Fruit fly (Drosophila melanogaster) whole organism: ENCODE data around the gene capt.

Source experiments
- CG8478 ChIP-seq: fragments of >200 bp; optimal IDR thresholded peaks from 2 replicates; lab custom pipeline; 2018; ENCODE audit warnings: inconsistent platforms
- Dll ChIP-seq: fragments of >200 bp; optimal IDR thresholded peaks from 2 replicates; lab custom pipeline; 2017
- EcR ChIP-seq, 2 experiments: fragments of >200 bp; optimal IDR thresholded peaks; 2 replicates each; lab custom pipeline; 2017; ENCODE audit warnings: missing biosample characterization in 2 of 2, missing genetic modification characterization in 2 of 2, missing genetic modification reagents in 2 of 2
- pan ChIP-seq: fragments of >200 bp; optimal IDR thresholded peaks from 2 replicates; lab custom pipeline; 2017
- psq ChIP-seq: fragments of >200 bp; optimal IDR thresholded peaks from 2 replicates; lab custom pipeline; 2017
- usp ChIP-seq: fragments of >200 bp; optimal IDR thresholded peaks from 2 replicates; lab custom pipeline; 2017; ENCODE audit warnings: missing biosample characterization, missing genetic modification characterization, mixed read lengths

capt gene

DNA sequence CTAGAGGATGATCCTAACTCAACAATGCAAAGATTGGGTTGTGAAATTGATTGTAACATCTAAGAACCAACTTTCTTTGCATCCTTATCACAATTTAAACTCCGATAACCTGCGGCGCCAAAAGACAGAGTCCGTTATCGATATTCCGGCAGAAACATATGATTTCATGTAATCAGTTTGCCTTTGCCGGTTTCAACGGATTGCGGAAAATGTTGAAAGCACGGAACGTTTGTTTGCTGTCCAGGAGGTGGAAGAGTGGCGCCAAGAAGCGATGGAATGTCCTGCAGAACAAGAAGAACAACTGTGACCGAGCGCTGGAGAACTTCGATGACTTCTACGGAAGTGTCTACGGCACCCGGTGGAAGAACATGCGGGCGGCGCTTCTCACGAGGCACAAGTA is 10.4 kb downstream of the capt start:
- TF ChIP-seq usp (GFP tag; lab: Kevin White, UChicago) (no peak), pan (lab: Kevin White, UChicago) (no peak), CG8478 (no peak), EcR (GFP tag; optimal IDR thresholded peaks at IDR 0.05; lab: Kevin White, UChicago) (no peak), Dll (lab: Kevin White, UChicago) (no peak), psq (lab: Kevin White, UChicago) (no peak)

DNA sequence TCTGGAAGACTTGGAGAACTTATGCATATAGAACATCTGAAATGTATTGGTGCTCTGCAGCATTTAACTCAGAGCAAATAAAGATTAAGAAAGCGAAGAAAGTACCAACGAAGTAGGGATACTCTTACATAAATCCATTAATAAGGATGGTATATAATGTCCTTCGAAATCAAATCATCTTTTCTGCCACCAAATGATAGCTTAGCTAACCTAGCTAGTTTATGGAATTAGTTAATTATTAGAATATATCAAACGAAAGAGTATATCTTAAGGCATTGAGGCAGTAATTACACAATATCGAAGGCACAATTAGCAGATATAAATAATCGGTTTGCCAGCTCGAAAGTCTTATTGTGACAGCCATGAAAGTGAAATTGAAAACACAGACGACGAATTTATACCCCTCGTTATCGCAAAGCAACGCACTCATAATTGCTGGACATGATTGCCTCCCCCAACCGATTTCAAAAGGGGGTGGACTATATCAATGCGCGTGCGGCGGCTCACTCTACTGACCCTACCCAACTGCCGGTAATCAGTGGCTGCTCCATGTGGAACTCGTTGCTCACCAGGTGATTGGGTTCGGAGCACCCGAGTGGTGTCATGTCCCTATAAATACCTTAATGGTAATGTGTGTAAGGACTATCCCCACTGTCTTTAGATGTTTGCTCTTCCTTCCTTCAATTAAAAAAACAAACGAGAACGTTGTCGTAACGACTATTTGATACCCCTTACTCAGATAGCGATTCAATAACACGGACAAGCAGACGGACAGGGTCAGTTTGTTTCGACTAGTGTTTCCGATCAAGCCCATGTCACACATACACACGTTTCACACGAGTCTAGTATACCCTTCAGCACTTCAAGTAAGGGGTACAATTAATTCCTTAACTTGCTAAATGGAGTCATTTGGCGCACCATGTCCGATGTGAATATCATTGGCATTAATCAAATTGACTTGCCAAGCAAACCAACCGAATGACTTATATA is 13.4 kb downstream of the capt start:
- TF ChIP-seq pan (lab: Kevin White, UChicago): peak; percentile 75
- no peak for TF ChIP-seq usp (GFP tag; lab: Kevin White, UChicago)

DNA sequence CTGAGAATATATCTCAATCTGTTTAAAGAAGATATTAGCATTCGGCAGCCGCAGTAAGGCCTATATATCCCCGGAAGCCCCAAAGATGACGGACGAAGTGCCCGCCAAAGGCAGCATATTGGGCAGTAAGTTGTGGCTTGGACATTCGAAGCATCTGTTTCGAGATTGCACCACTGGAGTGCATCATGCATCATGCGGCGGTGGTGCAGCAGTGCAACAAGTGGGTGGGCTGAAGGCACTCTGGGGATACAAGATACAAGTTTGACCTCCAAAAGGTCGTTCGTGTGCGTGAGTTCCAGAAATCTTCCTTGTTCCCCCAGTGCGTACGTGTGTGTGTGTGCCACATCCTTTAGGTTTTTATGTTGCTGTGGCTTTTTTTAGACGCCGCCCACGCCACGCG is 14.8 kb downstream of the capt start:
- TF ChIP-seq Dll (lab: Kevin White, UChicago): no peak
- TF ChIP-seq pan (lab: Kevin White, UChicago): no peak
- TF ChIP-seq psq (lab: Kevin White, UChicago): no peak
- TF ChIP-seq EcR (GFP tag; optimal IDR thresholded peaks at IDR 0.05; lab: Kevin White, UChicago): no peak
- no peak for TF ChIP-seq usp (GFP tag; lab: Kevin White, UChicago)
- TF ChIP-seq CG8478: no peak

DNA sequence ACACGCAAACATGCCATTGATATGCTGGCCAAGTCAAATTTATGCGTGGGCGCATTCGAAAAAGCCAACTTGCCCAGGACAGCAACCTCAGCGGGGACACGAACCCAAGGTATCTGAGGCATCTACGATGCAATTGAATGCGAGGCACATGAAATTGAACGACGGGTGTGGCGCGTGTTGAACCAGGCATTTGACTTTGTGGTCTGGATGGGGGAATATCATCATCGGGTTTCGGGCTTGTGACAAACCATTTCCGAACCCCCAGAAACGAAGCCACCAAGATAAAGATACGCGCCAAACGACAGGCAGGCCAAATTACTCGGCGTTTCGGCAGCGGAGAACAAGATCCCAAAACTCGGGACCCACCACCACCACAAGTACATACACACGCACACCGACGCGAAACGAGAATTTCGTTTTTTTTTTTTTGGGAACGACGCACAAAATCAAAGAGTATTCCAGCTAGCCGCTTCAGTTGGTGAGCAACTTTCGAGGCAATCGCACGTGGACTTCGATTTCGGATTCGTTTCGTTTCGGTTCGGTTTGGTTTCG is 15.3 kb downstream of the capt start, which contains the start of gene MFS3:
Gene MFS3, plus strand, starts transcription at position 472 of the 552 bp plus-strand sequence.
- TF ChIP-seq Dll (lab: Kevin White, UChicago) (peak; percentile 18), usp (GFP tag; lab: Kevin White, UChicago) (no peak), CG8478 (no peak)

DNA sequence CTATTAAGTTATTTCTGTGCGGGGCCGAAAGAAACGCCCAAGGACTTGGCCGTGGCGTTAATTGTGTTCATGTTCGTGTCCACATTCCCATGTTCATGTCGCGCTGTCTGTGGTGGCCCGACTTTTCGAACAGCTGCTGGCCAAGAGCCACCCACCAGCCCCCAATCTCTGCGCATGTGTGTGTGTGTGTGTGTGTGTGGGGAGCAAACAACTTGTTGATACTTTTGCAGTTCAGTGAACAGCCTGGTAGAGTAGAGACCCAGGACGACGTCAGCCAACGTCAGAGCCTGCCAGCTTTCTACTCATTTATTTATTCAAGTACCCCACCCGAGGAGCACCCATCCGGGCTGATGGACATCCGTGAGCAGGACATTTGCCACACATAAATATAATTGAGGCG is 21.1 kb downstream of the capt start:
- no peak for TF ChIP-seq CG8478
- TF ChIP-seq pan (lab: Kevin White, UChicago): no peak
- no peak for TF ChIP-seq usp (GFP tag; lab: Kevin White, UChicago)
- TF ChIP-seq EcR (GFP tag; optimal IDR thresholded peaks at IDR 0.05; lab: Kevin White, UChicago): no peak
- TF ChIP-seq Dll (lab: Kevin White, UChicago): no peak
- no peak for TF ChIP-seq psq (lab: Kevin White, UChicago)

DNA sequence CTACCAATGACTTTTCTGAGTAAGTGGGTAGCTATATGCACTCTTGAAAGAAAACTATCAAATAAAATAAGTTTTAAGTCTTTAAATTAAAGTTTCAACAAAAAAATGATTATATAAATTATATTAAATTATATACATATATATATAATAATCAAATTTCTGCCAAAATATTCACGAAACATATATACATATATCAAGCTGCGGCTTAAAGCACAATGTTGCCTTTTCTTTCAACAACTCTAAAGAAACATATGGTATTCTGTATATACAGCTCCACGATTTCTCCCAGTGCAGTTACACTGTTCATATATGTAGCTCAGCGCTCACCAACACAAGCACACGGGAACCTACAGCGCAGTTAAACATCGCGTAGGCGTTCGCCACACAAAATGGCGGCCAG is 22.6 kb downstream of the capt start:
- no peak for TF ChIP-seq Dll (lab: Kevin White, UChicago)
- no peak for TF ChIP-seq pan (lab: Kevin White, UChicago)
- TF ChIP-seq usp (GFP tag; lab: Kevin White, UChicago): no peak
- no peak for TF ChIP-seq CG8478
- no peak for TF ChIP-seq psq (lab: Kevin White, UChicago)
- no peak for TF ChIP-seq EcR (GFP tag; optimal IDR thresholded peaks at IDR 0.05; lab: Kevin White, UChicago)

DNA sequence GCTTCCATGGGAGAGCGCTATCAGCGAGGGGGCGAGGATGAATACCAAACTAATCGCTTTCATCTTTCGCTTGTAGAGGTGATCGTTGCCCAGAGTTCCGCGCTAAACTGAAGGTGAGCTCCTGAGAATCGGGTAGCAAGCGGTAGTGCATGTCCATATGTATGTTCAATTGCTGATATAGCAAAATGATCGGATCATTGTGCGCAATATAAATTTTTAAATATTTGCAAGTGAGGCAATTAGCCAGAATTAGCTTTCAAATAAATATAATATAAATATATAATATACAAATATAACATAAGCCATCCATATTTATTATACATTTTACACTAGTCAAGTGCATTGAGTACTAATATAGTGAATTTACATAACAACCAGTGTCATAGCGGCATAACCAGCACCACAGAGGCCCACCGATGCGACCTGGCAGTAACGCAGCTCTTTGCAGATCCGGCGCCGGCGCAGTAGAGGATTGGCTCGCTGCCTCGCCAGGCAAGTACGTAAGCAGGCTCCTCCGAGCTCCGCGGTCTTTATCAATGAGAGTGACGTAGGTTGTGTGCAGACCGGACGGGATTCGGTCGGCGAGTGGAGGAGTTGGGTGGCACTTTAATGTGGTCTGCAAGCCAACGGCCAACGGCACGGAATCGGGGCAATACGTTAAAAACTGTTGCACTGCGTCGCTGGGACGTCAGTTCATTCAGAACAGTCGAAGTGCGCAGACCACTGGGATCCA is 23.9 kb downstream of the capt start, which contains the start of the genes Iris and CG4577:
Gene Iris, minus strand, starts transcription at position 88 of the 733 bp plus-strand sequence.
Gene CG4577, plus strand, starts transcription at position 683 of the 733 bp plus-strand sequence.
- no peak for TF ChIP-seq usp (GFP tag; lab: Kevin White, UChicago)

DNA sequence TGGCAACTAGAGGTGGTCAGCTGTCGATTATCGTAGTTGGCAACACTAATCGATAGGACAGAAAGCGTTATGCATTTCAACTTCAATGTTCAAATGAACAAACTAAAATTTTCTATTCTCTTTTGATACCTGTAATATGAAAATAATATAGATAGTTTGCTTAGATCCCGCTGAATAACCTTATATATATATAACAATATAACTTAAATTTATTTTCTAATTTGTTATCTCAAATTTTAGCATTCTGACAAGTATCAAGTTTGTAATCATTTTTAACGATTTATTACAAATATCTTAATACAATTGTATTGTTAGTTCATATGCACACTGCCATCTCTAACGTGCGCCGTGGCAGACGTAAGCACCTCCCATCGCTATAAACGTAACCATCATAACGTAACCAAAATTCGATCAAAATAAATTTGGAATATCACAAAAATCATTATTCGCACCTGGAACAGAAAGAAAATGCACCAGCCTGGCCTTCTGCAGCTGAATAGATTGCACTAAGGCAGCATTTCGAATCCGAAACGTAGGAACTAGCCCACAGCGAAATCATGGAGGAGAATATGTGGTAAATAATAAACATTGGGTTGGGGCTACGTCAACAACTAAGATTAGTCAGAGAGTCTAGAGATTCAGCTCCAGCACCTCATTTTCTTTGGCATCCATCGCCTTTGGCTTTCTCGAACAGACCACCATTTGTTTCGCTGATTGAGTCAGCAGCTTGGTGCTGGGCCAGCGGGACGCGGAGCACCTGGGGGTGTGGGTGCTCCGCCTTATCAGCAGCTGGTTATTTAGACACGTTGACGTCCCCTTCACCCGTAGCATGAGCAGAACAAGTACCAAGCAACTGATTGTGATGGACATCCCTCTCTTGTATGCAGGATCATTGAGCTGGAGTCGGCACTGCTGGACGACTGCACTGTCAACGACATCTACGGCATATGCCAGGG is 28.9 kb downstream of the capt start, which contains the start of the genes Pino and TBC1D23:
Gene Pino, minus strand, starts transcription at position 22 of the 956 bp plus-strand sequence.
Gene TBC1D23, plus strand, starts transcription at position 385 of the 956 bp plus-strand sequence.
- TF ChIP-seq pan (lab: Kevin White, UChicago) (no peak), psq (lab: Kevin White, UChicago) (no peak), Dll (lab: Kevin White, UChicago) (no peak), CG8478 (no peak), EcR (GFP tag; optimal IDR thresholded peaks at IDR 0.05; lab: Kevin White, UChicago) (no peak), usp (GFP tag; lab: Kevin White, UChicago) (no peak)

DNA sequence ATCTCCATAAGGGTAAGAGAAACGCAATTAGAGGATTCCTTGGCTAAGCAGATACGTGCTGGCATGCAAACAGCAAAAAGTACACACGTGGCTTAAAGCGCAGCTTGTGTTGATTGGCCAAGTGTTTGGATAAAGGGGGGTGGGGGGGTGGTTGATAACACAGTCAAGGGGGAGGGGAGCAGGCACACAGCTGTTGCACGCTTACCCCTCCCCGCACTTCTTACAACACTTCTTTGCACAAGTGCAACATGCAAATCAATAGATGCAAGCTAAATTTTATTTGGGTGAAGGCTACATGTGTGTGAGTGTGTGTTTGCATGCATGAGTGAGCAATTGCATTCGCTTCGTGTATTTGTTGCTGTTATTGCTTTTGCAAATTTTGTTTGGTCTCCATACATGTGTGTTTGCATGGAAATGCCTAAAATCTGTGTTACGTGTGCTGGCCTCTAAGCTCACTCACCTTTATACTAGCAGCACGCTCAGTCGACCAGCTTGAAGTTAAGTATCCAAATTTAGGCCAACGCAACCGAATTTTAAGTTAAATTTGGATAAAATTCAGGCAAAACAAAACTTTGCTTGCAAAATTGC is 29.6 kb downstream of the capt start:
- TF ChIP-seq usp (GFP tag; lab: Kevin White, UChicago) (no peak), EcR (GFP tag; optimal IDR thresholded peaks at IDR 0.05; lab: Kevin White, UChicago) (no peak), psq (lab: Kevin White, UChicago) (no peak), pan (lab: Kevin White, UChicago) (no peak), CG8478 (no peak), Dll (lab: Kevin White, UChicago) (no peak)

DNA sequence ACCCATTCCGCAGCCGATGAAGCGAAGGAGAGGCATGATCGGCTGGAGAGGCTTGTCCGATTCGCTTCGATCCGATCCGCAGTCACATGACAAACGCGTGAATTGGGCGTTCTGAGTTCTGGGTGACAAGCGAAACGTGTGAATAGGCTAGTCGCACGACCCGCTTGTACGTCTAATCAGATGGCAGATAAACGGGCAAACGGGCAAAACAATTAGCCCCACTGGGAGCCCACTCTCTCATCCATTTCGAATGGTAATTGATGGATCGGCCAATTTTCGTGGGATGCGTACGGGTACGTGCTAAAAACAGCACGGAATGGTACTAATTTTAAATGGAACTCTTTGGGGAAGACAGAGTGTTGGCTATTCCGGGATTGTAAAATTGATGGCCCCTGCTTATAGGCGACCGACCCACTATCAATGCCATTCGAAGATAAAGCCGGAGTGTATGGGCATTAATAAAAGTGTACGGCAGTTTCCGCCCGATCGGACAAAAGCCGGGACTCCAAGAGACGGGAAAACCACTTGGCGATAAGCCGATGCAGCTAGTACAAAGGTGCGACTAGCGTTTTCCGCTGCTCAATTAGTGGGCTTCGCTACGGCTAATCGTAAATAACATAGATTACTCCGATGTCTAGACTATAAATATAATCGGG is 30.5 kb downstream of the capt start:
- TF ChIP-seq Dll (lab: Kevin White, UChicago) (no peak), pan (lab: Kevin White, UChicago) (no peak), psq (lab: Kevin White, UChicago) (no peak), usp (GFP tag; lab: Kevin White, UChicago) (no peak), CG8478 (no peak), EcR (GFP tag; optimal IDR thresholded peaks at IDR 0.05; lab: Kevin White, UChicago) (no peak)
